Fruit fly (Drosophila melanogaster) whole organism, prepupa: ENCODE results near the gene CG11095.

Source experiments
- CG10669 ChIP-seq: fragments of 200-800 bp; sonication (Bioruptor generic); optimal IDR thresholded peaks from 3 replicates; lab custom pipeline; 2018; ENCODE audit warnings: missing biosample characterization, mild to moderate bottlenecking, missing genetic modification characterization, moderate library complexity
- CG11902 ChIP-seq: fragments of 200-800 bp; sonication (Bioruptor generic); optimal IDR thresholded peaks from 3 replicates; lab custom pipeline; 2016; ENCODE audit warnings: missing biosample characterization, missing genetic modification characterization
- CG15336 ChIP-seq: fragments of 200-800 bp; sonication (Bioruptor generic); IDR thresholded peaks from 2 replicates; pipeline ENCODE4 v1.3.6; 2022; ENCODE audit warnings: missing biosample characterization, missing genetic modification characterization
- CG16779 ChIP-seq: fragments of 200-800 bp; sonication (Bioruptor generic); optimal IDR thresholded peaks from 3 replicates; lab custom pipeline; 2017; ENCODE audit warnings: missing biosample characterization, mild to moderate bottlenecking, missing genetic modification characterization
- CG3032 ChIP-seq: fragments of 200-800 bp; optimal IDR thresholded peaks from 2 replicates; lab custom pipeline; 2019; ENCODE audit warnings: missing biosample characterization, mild to moderate bottlenecking, missing genetic modification characterization, moderate library complexity
- CG31627 ChIP-seq: fragments of 200-800 bp; sonication (Bioruptor generic); optimal IDR thresholded peaks from 3 replicates; lab custom pipeline; 2016; ENCODE audit warnings: missing biosample characterization, missing genetic modification characterization
- CG32006 ChIP-seq: fragments of 200-800 bp; sonication (Bioruptor generic); optimal IDR thresholded peaks from 3 replicates; lab custom pipeline; 2017; ENCODE audit warnings: missing biosample characterization, mild to moderate bottlenecking, missing genetic modification characterization
- CG34406 ChIP-seq: fragments of 200-800 bp; sonication (Bioruptor generic); optimal IDR thresholded peaks from 3 replicates; lab custom pipeline; 2016; ENCODE audit warnings: missing biosample characterization, missing genetic modification characterization
- CG3919 ChIP-seq: fragments of 200-800 bp; sonication (Bioruptor generic); optimal IDR thresholded peaks from 3 replicates; lab custom pipeline; 2016; ENCODE audit warnings: missing biosample characterization, missing genetic modification characterization
- CG4318 ChIP-seq: fragments of 200-800 bp; sonication (Bioruptor generic); optimal IDR thresholded peaks from 3 replicates; lab custom pipeline; 2017; ENCODE audit warnings: missing biosample characterization, mild to moderate bottlenecking, missing genetic modification characterization
- CG6163 ChIP-seq: fragments of 200-800 bp; sonication (Bioruptor generic); IDR thresholded peaks from 3 replicates; pipeline ENCODE4 v1.3.6; 2022; ENCODE audit warnings: missing biosample characterization, missing genetic modification characterization
- CG6276 ChIP-seq: fragments of 200-800 bp; sonication (Bioruptor generic); optimal IDR thresholded peaks from 2 replicates; lab custom pipeline; 2017; ENCODE audit warnings: missing biosample characterization, mild to moderate bottlenecking, missing genetic modification characterization
- CG6792 ChIP-seq: fragments of 200-800 bp; sonication (Bioruptor generic); optimal IDR thresholded peaks from 3 replicates; lab custom pipeline; 2016; ENCODE audit warnings: missing biosample characterization, missing genetic modification characterization
- CG6808 ChIP-seq: fragments of 200-800 bp; sonication (Bioruptor generic); optimal IDR thresholded peaks from 3 replicates; lab custom pipeline; 2017; ENCODE audit warnings: missing biosample characterization, missing genetic modification characterization, mild to moderate bottlenecking, moderate library complexity, missing genetic modification reagents
- CG6854 ChIP-seq: fragments of 200-800 bp; sonication (Bioruptor generic); optimal IDR thresholded peaks from 2 replicates; lab custom pipeline; 2017; ENCODE audit warnings: missing biosample characterization, mild to moderate bottlenecking, missing genetic modification characterization
- CG7368 ChIP-seq: fragments of 200-800 bp; sonication (Bioruptor generic); optimal IDR thresholded peaks from 3 replicates; lab custom pipeline; 2016; ENCODE audit warnings: missing biosample characterization, missing genetic modification characterization
- CG8119 ChIP-seq: fragments of 200-800 bp; sonication (Bioruptor generic); IDR thresholded peaks from 3 replicates; pipeline ENCODE4 v1.3.6; 2022; ENCODE audit warnings: missing biosample characterization, missing genetic modification characterization
- CG8319 ChIP-seq: fragments of 200-800 bp; sonication (Bioruptor generic); optimal IDR thresholded peaks from 3 replicates; lab custom pipeline; 2016; ENCODE audit warnings: missing biosample characterization, missing genetic modification characterization
- CG8632 ChIP-seq: fragments of 200-800 bp; sonication (Bioruptor generic); optimal IDR thresholded peaks from 3 replicates; lab custom pipeline; 2016; ENCODE audit warnings: missing biosample characterization, missing genetic modification characterization
- CG9139 ChIP-seq: fragments of 200-800 bp; sonication (Bioruptor generic); optimal IDR thresholded peaks from 3 replicates; lab custom pipeline; 2017; ENCODE audit warnings: missing biosample characterization, mild to moderate bottlenecking, missing genetic modification characterization
- Eip75B ChIP-seq: fragments of 200-800 bp; sonication (Bioruptor generic); optimal IDR thresholded peaks from 3 replicates; lab custom pipeline; 2016; ENCODE audit warnings: missing biosample characterization, missing genetic modification characterization
- Eip78C ChIP-seq: fragments of 200-800 bp; sonication (Bioruptor generic); peaks from one replicate; lab custom pipeline; 2016; ENCODE audit warnings: missing biosample characterization, missing genetic modification characterization
- Ets96B ChIP-seq: fragments of 200-800 bp; optimal IDR thresholded peaks from 2 replicates; lab custom pipeline; 2019; ENCODE audit warnings: missing biosample characterization, mild to moderate bottlenecking, missing genetic modification characterization, moderate library complexity
- Gug ChIP-seq: fragments of 200-800 bp; sonication (Bioruptor generic); IDR thresholded peaks from 2 replicates; pipeline ENCODE4 v1.3.6; 2022; ENCODE audit warnings: missing biosample characterization, missing genetic modification characterization
- Hr38 ChIP-seq: sonication (Bioruptor generic); optimal IDR thresholded peaks from 2 replicates; lab custom pipeline; 2016; ENCODE audit warnings: missing biosample characterization, missing genetic modification characterization
- Met ChIP-seq: fragments of 200-800 bp; sonication (Bioruptor generic); optimal IDR thresholded peaks from 3 replicates; lab custom pipeline; 2016; ENCODE audit warnings: missing biosample characterization, missing genetic modification characterization
- OdsH ChIP-seq: fragments of 200-800 bp; sonication (Bioruptor generic); optimal IDR thresholded peaks from 3 replicates; lab custom pipeline; 2016; ENCODE audit warnings: missing biosample characterization, missing genetic modification characterization
- Smox ChIP-seq: fragments of 200-800 bp; sonication (Bioruptor generic); optimal IDR thresholded peaks from 3 replicates; lab custom pipeline; 2016; ENCODE audit warnings: missing biosample characterization, missing genetic modification characterization
- Sox102F ChIP-seq: fragments of 200-800 bp; sonication (Bioruptor generic); optimal IDR thresholded peaks from 2 replicates; lab custom pipeline; 2016; ENCODE audit warnings: missing biosample characterization, mild to moderate bottlenecking, missing genetic modification characterization
- Sox14 ChIP-seq: fragments of 200-800 bp; sonication (Bioruptor generic); optimal IDR thresholded peaks from 3 replicates; lab custom pipeline; 2016; ENCODE audit warnings: missing biosample characterization, missing genetic modification characterization
- achi ChIP-seq: fragments of 200-800 bp; sonication (Bioruptor generic); optimal IDR thresholded peaks from 3 replicates; lab custom pipeline; 2016; ENCODE audit warnings: missing biosample characterization, missing genetic modification characterization
- dac ChIP-seq: fragments of 200-800 bp; sonication (Bioruptor generic); optimal IDR thresholded peaks from 2 replicates; lab custom pipeline; 2017; ENCODE audit warnings: missing biosample characterization, mild to moderate bottlenecking, missing genetic modification characterization
- dsx ChIP-seq: fragments of 200-800 bp; optimal IDR thresholded peaks from 3 replicates; lab custom pipeline; 2019; ENCODE audit warnings: missing biosample characterization, mild to moderate bottlenecking, missing genetic modification characterization, moderate library complexity; ENCODE audit not compliant: poor library complexity, severe bottlenecking
- eg ChIP-seq: fragments of 200-800 bp; sonication (Bioruptor generic); IDR thresholded peaks from 3 replicates; pipeline ENCODE4 v1.3.6; 2022; ENCODE audit warnings: missing biosample characterization, missing genetic modification characterization
- esn ChIP-seq: fragments of 200-800 bp; sonication (Bioruptor generic); optimal IDR thresholded peaks from 2 replicates; lab custom pipeline; 2016; ENCODE audit warnings: missing biosample characterization, mild to moderate bottlenecking, missing genetic modification characterization, moderate library complexity
- fd59A ChIP-seq: fragments of 200-800 bp; sonication (Bioruptor generic); optimal IDR thresholded peaks from 2 replicates; lab custom pipeline; 2017; ENCODE audit warnings: missing biosample characterization, mild to moderate bottlenecking, missing genetic modification characterization, missing genetic modification reagents
- fd85E ChIP-seq: fragments of 200-800 bp; sonication (Bioruptor generic); optimal IDR thresholded peaks from 3 replicates; lab custom pipeline; 2016; ENCODE audit warnings: missing biosample characterization, missing genetic modification characterization
- fkh ChIP-seq: fragments of 200-800 bp; sonication (Bioruptor generic); optimal IDR thresholded peaks from 3 replicates; lab custom pipeline; 2017; ENCODE audit warnings: missing biosample characterization, mild to moderate bottlenecking, missing genetic modification characterization, moderate library complexity
- lz ChIP-seq: fragments of 200-800 bp; sonication (Bioruptor generic); optimal IDR thresholded peaks from 3 replicates; lab custom pipeline; 2016; ENCODE audit warnings: missing biosample characterization, missing genetic modification characterization
- net ChIP-seq: fragments of 200-800 bp; sonication (Bioruptor generic); optimal IDR thresholded peaks from 3 replicates; lab custom pipeline; 2016; ENCODE audit warnings: missing biosample characterization, missing genetic modification characterization
- salr ChIP-seq, 2 experiments: fragments of 200-800 bp; sonication (Bioruptor generic); optimal IDR thresholded peaks; 3 replicates each; lab custom pipeline; 2016 to 2018; ENCODE audit warnings: missing biosample characterization in 2 of 2, missing genetic modification characterization in 2 of 2, mild to moderate bottlenecking in 1 of 2
- ss ChIP-seq, 2 experiments: fragments of 200-800 bp; sonication (Bioruptor generic); optimal IDR thresholded peaks; 2 replicates in 1 of 2; 3 replicates in 1 of 2; lab custom pipeline; 2017 to 2018; ENCODE audit warnings: mild to moderate bottlenecking in 2 of 2, missing biosample characterization in 2 of 2, missing genetic modification characterization in 2 of 2, moderate library complexity in 1 of 2
- svp ChIP-seq: fragments of 200-800 bp; sonication (Bioruptor generic); peaks from one replicate; lab custom pipeline; 2016; ENCODE audit warnings: missing biosample characterization, missing genetic modification characterization
- vri ChIP-seq: fragments of 200-800 bp; sonication (Bioruptor generic); optimal IDR thresholded peaks from 3 replicates; lab custom pipeline; 2016; ENCODE audit warnings: missing biosample characterization, mild to moderate bottlenecking, missing genetic modification characterization

Gene CG11095

DNA sequence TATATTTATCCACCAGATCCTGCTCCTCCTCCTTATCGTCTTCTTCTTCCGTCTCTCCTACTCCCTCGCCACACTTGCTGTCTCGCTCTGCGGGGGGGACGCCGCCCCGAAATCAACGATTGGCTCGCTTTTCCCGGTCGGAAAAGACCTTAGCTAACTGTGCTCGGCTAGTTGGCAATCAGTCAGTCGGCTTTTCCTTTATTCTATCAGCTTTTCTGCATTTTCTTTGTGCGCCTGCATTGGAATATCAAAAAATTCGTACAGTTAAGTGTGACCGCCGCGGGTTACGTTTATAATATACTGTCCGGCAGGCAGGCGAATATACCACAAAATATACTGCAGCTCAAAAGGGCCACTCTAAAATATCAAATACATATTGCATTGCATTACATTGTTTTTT lies 18.5 kb downstream of the CG11095 start, which contains the start of gene jub:
Gene jub (minus strand): TSS at position 289 of the 400 bp plus-strand sequence.
- no peak for TF ChIP-seq CG6276 (GFP tag; lab: Kevin White, UChicago)
- TF ChIP-seq Eip78C: peak; percentile 57
- TF ChIP-seq CG6792 (GFP tag; lab: Kevin White, UChicago): no peak
- TF ChIP-seq dsx (GFP tag; lab: Kevin White, UChicago): peak; percentile 19
- no peak for TF ChIP-seq fd59A
- TF ChIP-seq CG4318: no peak
- no peak for TF ChIP-seq OdsH (GFP tag; lab: Kevin White, UChicago)
- peak; percentile 84 for TF ChIP-seq Sox14 (GFP tag; lab: Kevin White, UChicago)
- TF ChIP-seq CG3919: no peak
- TF ChIP-seq esn: peak; percentile 13

DNA sequence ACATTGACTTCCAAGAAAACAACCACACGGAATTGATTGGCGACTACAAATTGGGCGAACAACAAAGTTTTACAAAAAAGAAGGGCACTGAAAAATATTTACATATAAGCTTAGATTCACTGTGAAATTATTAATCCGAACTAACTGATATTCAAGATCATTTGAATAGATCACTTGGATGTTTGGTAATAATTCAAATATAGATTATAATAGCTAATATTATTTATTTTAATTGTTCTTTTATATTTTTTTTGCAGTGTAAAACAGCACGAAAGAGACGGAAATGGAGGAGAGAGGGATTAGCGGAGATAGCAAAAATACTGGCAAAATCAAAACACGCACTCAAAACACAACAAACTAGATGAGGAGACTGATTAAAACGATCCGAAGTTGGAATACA lies 26.8 kb downstream of the CG11095 start:
- TF ChIP-seq Hr38 (GFP tag; lab: Kevin White, UChicago): no peak
- no peak for TF ChIP-seq fd59A
- TF ChIP-seq dac (GFP tag; lab: Kevin White, UChicago): no peak
- TF ChIP-seq Ets96B (tag; lab: Kevin White, UChicago): peak; percentile 34
- TF ChIP-seq salr (GFP tag; optimal IDR thresholded peaks at IDR 0.05; lab: Kevin White, UChicago): no peak
- TF ChIP-seq CG4318: peak; percentile 46
- TF ChIP-seq dsx (GFP tag; lab: Kevin White, UChicago): peak; percentile 61
- no peak for TF ChIP-seq CG6854 (GFP tag; lab: Kevin White, UChicago)
- TF ChIP-seq CG34406 (GFP tag; lab: Kevin White, UChicago): peak; percentile 25
- peak; percentile 16 for TF ChIP-seq CG8632 (GFP tag; lab: Kevin White, UChicago)
- TF ChIP-seq Met (GFP tag; lab: Kevin White, UChicago): no peak
- TF ChIP-seq Eip75B (GFP tag; lab: Kevin White, UChicago): no peak
- no peak for TF ChIP-seq fkh (GFP tag; lab: Kevin White, UChicago)
- TF ChIP-seq Smox (GFP tag; lab: Kevin White, UChicago): no peak
- peak; percentile 64; the same call in 1 of the 2 replicates for TF ChIP-seq CG15336 (GFP tag; lab: Robert Waterston, UW)
- peak; percentile 81 for TF ChIP-seq eg (GFP tag; lab: Robert Waterston, UW)
- TF ChIP-seq CG3032: peak; percentile 46
- TF ChIP-seq CG7368: no peak
- TF ChIP-seq OdsH (GFP tag; lab: Kevin White, UChicago): peak; percentile 26
- TF ChIP-seq CG9139 (GFP tag; lab: Kevin White, UChicago): no peak
- peak in 1 of 2 experiments; percentile 2 for TF ChIP-seq ss (GFP tag; optimal IDR thresholded peaks at IDR 0.05; lab: Kevin White, UChicago)
- peak; percentile 61; the same call in 2 of the 3 replicates for TF ChIP-seq CG6163
- TF ChIP-seq Eip78C: peak; percentile 48
- TF ChIP-seq CG8319 (GFP tag; lab: Kevin White, UChicago): no peak
- TF ChIP-seq CG32006 (GFP tag; lab: Kevin White, UChicago): peak; percentile 75
- peak; percentile 71 for TF ChIP-seq CG8119 (GFP tag; lab: Robert Waterston, UW)
- TF ChIP-seq CG6276 (GFP tag; lab: Kevin White, UChicago): peak; percentile 52

DNA sequence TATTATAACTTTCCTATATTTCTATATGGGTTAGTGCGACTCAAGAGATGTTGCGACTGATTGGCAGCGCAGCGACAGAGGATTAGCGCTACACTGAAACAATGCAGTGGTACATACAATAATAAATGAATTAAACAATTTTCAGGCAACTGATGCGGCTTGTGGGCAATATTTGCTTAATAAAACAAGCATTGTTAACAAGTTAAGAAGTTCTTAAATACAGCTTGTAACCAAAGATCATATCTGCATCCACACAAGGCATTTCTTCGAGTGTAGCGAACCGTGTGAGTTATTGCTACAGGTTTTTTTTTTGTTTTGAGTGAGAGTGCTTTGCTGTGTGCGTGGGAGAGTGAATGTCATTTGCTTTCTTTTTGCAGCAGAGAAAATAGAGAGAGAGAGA lies 27.4 kb downstream of the CG11095 start:
- TF ChIP-seq CG8119 (GFP tag; lab: Robert Waterston, UW): peak; percentile 96
- peak; percentile 80 for TF ChIP-seq Hr38 (GFP tag; lab: Kevin White, UChicago)
- peak; percentile 59 for TF ChIP-seq dsx (GFP tag; lab: Kevin White, UChicago)
- TF ChIP-seq CG6276 (GFP tag; lab: Kevin White, UChicago): peak; percentile 94
- TF ChIP-seq CG31627 (GFP tag; lab: Kevin White, UChicago): peak; percentile 90
- TF ChIP-seq lz (GFP tag; lab: Kevin White, UChicago): peak; percentile 89
- TF ChIP-seq Sox102F: peak; percentile 85
- peak; percentile 94 for TF ChIP-seq CG6163
- TF ChIP-seq vri (GFP tag; lab: Kevin White, UChicago): peak; percentile 86
- TF ChIP-seq Met (GFP tag; lab: Kevin White, UChicago): peak; percentile 92
- TF ChIP-seq CG6854 (GFP tag; lab: Kevin White, UChicago): peak; percentile 45
- peak; percentile 66 for TF ChIP-seq fd85E (GFP tag; lab: Kevin White, UChicago)
- peak; percentile 96 for TF ChIP-seq eg (GFP tag; lab: Robert Waterston, UW)
- peak; percentile 91 for TF ChIP-seq CG3919
- TF ChIP-seq CG6808 (GFP tag; lab: Kevin White, UChicago): peak; percentile 78
- TF ChIP-seq salr (GFP tag; optimal IDR thresholded peaks at IDR 0.05; lab: Kevin White, UChicago): peak; percentile 74 to 80
- peak; percentile 88 for TF ChIP-seq achi (GFP tag; lab: Kevin White, UChicago)
- TF ChIP-seq CG16779 (tag; lab: Kevin White, UChicago): peak; percentile 73
- peak; percentile 93 for TF ChIP-seq net (GFP tag; lab: Kevin White, UChicago)
- peak; percentile 76 for TF ChIP-seq CG8319 (GFP tag; lab: Kevin White, UChicago)
- TF ChIP-seq Sox14 (GFP tag; lab: Kevin White, UChicago): peak; percentile 89
- peak; percentile 97 for TF ChIP-seq Eip78C
- TF ChIP-seq Smox (GFP tag; lab: Kevin White, UChicago): peak; percentile 85
- TF ChIP-seq CG11902 (GFP tag; lab: Kevin White, UChicago): peak; percentile 79
- TF ChIP-seq svp (GFP tag; lab: Kevin White, UChicago): peak; percentile 92
- TF ChIP-seq OdsH (GFP tag; lab: Kevin White, UChicago): peak; percentile 90
- peak; percentile 93 for TF ChIP-seq Gug
- TF ChIP-seq CG10669 (GFP tag; lab: Kevin White, UChicago): peak; percentile 85
- peak; percentile 90 for TF ChIP-seq CG34406 (GFP tag; lab: Kevin White, UChicago)
- TF ChIP-seq fkh (GFP tag; lab: Kevin White, UChicago): peak; percentile 20
